Fruit fly (Drosophila melanogaster) S2 (cell line): ENCODE results near the gene CG10597.

Experiments
- CG8478 ChIP-seq: fragments of >200 bp; optimal IDR thresholded peaks from 2 replicates; lab custom pipeline; 2018
- CTCF ChIP-seq, 2 experiments: fragments of >200 bp; optimal IDR thresholded peaks; 2 replicates each; lab custom pipeline; 2018

dm6 chrX:17227462-17227861 lies 3.4 kb downstream of the CG10597 start:
- no peak for TF ChIP-seq CG8478
- TF ChIP-seq CTCF (optimal IDR thresholded peaks at IDR 0.05; lab: Kevin White, UChicago), result no peak
